Fruit fly (Drosophila melanogaster) whole organism, pupa: Measurements from ENCODE around the gene EndoU.

ENCODE experiments used
- CG13204 ChIP-seq: fragments of 200-800 bp; sonication (Bioruptor generic); optimal IDR thresholded peaks from 2 replicates; lab custom pipeline; 2018; ENCODE audit warnings: missing biosample characterization, mild to moderate bottlenecking, missing genetic modification characterization, moderate library complexity
- CG32121 ChIP-seq: fragments of 200-800 bp; sonication (Bioruptor generic); IDR thresholded peaks from 2 replicates; pipeline ENCODE4 v1.3.6; 2022; ENCODE audit warnings: missing biosample characterization, missing genetic modification characterization
- CG34367 ChIP-seq: fragments of 200-800 bp; sonication (Bioruptor generic); optimal IDR thresholded peaks from 2 replicates; lab custom pipeline; 2018; ENCODE audit warnings: missing biosample characterization, mild to moderate bottlenecking, missing genetic modification characterization
- CG4496 ChIP-seq: fragments of 200-800 bp; sonication (Bioruptor generic); IDR thresholded peaks from 3 replicates; pipeline ENCODE4 v1.3.6; 2022; ENCODE audit warnings: missing biosample characterization, missing genetic modification characterization
- CG8159 ChIP-seq: fragments of 200-800 bp; sonication (Bioruptor generic); optimal IDR thresholded peaks from 3 replicates; lab custom pipeline; 2018; ENCODE audit warnings: missing biosample characterization, mild to moderate bottlenecking, missing genetic modification characterization, moderate library complexity
- EcR ChIP-seq: fragments of 200-800 bp; sonication (Bioruptor generic); optimal IDR thresholded peaks from 3 replicates; lab custom pipeline; 2019; ENCODE audit warnings: missing biosample characterization, missing genetic modification characterization, mild to moderate bottlenecking, moderate library complexity, missing genetic modification reagents
- Ets98B ChIP-seq: fragments of 200-800 bp; sonication (Bioruptor generic); IDR thresholded peaks from 2 replicates; pipeline ENCODE4 v1.3.6; 2022; ENCODE audit warnings: missing biosample characterization, missing genetic modification characterization
- Pif1A ChIP-seq: fragments of 200-800 bp; sonication (Bioruptor generic); optimal IDR thresholded peaks from 3 replicates; lab custom pipeline; 2016; ENCODE audit warnings: missing biosample characterization, missing genetic modification characterization
- Snoo ChIP-seq: fragments of 200-800 bp; sonication (Bioruptor generic); optimal IDR thresholded peaks from 3 replicates; lab custom pipeline; 2017; ENCODE audit warnings: missing biosample characterization, mild to moderate bottlenecking, missing genetic modification characterization, inconsistent platforms
- fd96Ca ChIP-seq: fragments of 200-800 bp; sonication (Bioruptor generic); IDR thresholded peaks from 3 replicates; pipeline ENCODE4 v1.3.6; 2022; ENCODE audit warnings: missing biosample characterization, missing genetic modification characterization
- rn ChIP-seq: fragments of 200-800 bp; sonication (Bioruptor generic); IDR thresholded peaks from 2 replicates; pipeline ENCODE4 v1.3.6; 2022; ENCODE audit warnings: missing biosample characterization, missing genetic modification characterization

dm6 chr3R:15925939-15926338, 17.7 kb downstream of the EndoU start:
- TF ChIP-seq CG13204 (GFP tag; lab: Kevin White, UChicago) (no peak), EcR (GFP tag; lab: Kevin White, UChicago) (no peak), Pif1A (GFP tag; lab: Kevin White, UChicago) (no peak), Ets98B (GFP tag; lab: Robert Waterston, UW) (no peak), CG8159 (no peak), CG4496 (GFP tag; lab: Robert Waterston, UW) (no peak), fd96Ca (GFP tag; lab: Robert Waterston, UW) (no peak), Snoo (tag; lab: Kevin White, UChicago) (no peak), CG34367 (no peak), CG32121 (GFP tag; lab: Robert Waterston, UW) (no peak), rn (no peak)
